Worm (Caenorhabditis elegans) whole organism, L3 larva: ENCODE data around the gene F55B12.10.

Experiments
- ceh-16 ChIP-seq: sonication (generic microtip); optimal IDR thresholded peaks from 2 replicates; lab custom pipeline; 2017; ENCODE audit warnings: missing biosample characterization, missing genetic modification characterization
- ceh-28 ChIP-seq: fragments of 150-350 bp; optimal IDR thresholded peaks from 2 replicates; lab custom pipeline; 2014; ENCODE audit warnings: missing biosample characterization, missing genetic modification reagents, missing genetic modification characterization
- ceh-82 ChIP-seq: fragments of 150-350 bp; optimal IDR thresholded peaks from 2 replicates; lab custom pipeline; 2014; ENCODE audit warnings: missing biosample characterization, missing genetic modification characterization
- ceh-9 ChIP-seq: sonication (generic microtip); optimal IDR thresholded peaks from 2 replicates; lab custom pipeline; 2018; ENCODE audit warnings: missing biosample characterization, missing genetic modification characterization
- daf-12 ChIP-seq: fragments of 150-350 bp; optimal IDR thresholded peaks from 2 replicates; lab custom pipeline; 2014; ENCODE audit warnings: missing biosample characterization, missing genetic modification reagents, missing genetic modification characterization
- egl-27 ChIP-seq: sonication (generic microtip); optimal IDR thresholded peaks from 4 replicates; lab custom pipeline; 2017; ENCODE audit warnings: missing biosample characterization, missing genetic modification reagents, missing genetic modification characterization
- egl-5 ChIP-seq: fragments of 150-350 bp; optimal IDR thresholded peaks from 2 replicates; lab custom pipeline; 2017; ENCODE audit warnings: missing biosample characterization, missing genetic modification reagents, missing genetic modification characterization, inconsistent platforms
- elt-1 ChIP-seq: fragments of 150-350 bp; optimal IDR thresholded peaks from 2 replicates; lab custom pipeline; 2014; ENCODE audit warnings: missing biosample characterization, missing genetic modification characterization
- elt-3 ChIP-seq, 3 experiments: fragments of 150-350 bp in 1 of 3; sonication (generic microtip) in 2 of 3; optimal IDR thresholded peaks; 2 replicates in 2 of 3; 4 replicates in 1 of 3; lab custom pipeline; 2014 to 2017; ENCODE audit warnings: missing biosample characterization in 3 of 3, missing genetic modification characterization in 3 of 3
- eor-1 ChIP-seq, 2 experiments: fragments of 150-350 bp; optimal IDR thresholded peaks; 2 replicates each; lab custom pipeline; 2014 to 2018; ENCODE audit warnings: missing biosample characterization in 2 of 2, missing genetic modification characterization in 2 of 2
- fkh-10 ChIP-seq: sonication (generic microtip); optimal IDR thresholded peaks from 2 replicates; lab custom pipeline; 2017; ENCODE audit warnings: missing biosample characterization, missing genetic modification reagents, missing genetic modification characterization
- fkh-2 ChIP-seq: fragments of 150-350 bp; optimal IDR thresholded peaks from 2 replicates; lab custom pipeline; 2014; ENCODE audit warnings: missing biosample characterization, missing genetic modification reagents, missing genetic modification characterization
- fos-1 ChIP-seq: fragments of 150-350 bp; optimal IDR thresholded peaks from 2 replicates; lab custom pipeline; 2014; ENCODE audit warnings: missing biosample characterization, missing genetic modification characterization
- hmg-11 ChIP-seq: sonication (generic microtip); optimal IDR thresholded peaks from 2 replicates; lab custom pipeline; 2016; ENCODE audit warnings: missing genetic modification characterization, missing compliant biosample characterization
- jun-1 ChIP-seq: fragments of 150-350 bp; optimal IDR thresholded peaks from 2 replicates; lab custom pipeline; 2014; ENCODE audit warnings: missing biosample characterization, missing genetic modification reagents, missing genetic modification characterization
- lin-15B ChIP-seq: fragments of 150-350 bp; optimal IDR thresholded peaks from 2 replicates; lab custom pipeline; 2014; ENCODE audit warnings: missing biosample characterization, missing genetic modification characterization
- lin-39 ChIP-seq: fragments of 150-350 bp; optimal IDR thresholded peaks from 2 replicates; lab custom pipeline; 2018; ENCODE audit warnings: missing biosample characterization, missing genetic modification reagents, missing genetic modification characterization
- lsy-12 ChIP-seq: sonication (generic microtip); optimal IDR thresholded peaks from 2 replicates; lab custom pipeline; 2016; ENCODE audit warnings: mild to moderate bottlenecking, missing genetic modification characterization, missing compliant biosample characterization
- mdl-1 ChIP-seq: fragments of 150-350 bp; optimal IDR thresholded peaks from 2 replicates; lab custom pipeline; 2014; ENCODE audit warnings: missing biosample characterization, missing genetic modification characterization
- mml-1 ChIP-seq: fragments of 150-350 bp; sonication (generic microtip); optimal IDR thresholded peaks from 3 replicates; lab custom pipeline; 2014; ENCODE audit warnings: missing biosample characterization, missing genetic modification characterization
- nhr-11 ChIP-seq: fragments of 150-350 bp; optimal IDR thresholded peaks from 2 replicates; lab custom pipeline; 2014; ENCODE audit warnings: missing biosample characterization, missing genetic modification characterization
- nhr-12 ChIP-seq: fragments of 150-350 bp; optimal IDR thresholded peaks from 2 replicates; lab custom pipeline; 2014; ENCODE audit warnings: missing biosample characterization, missing genetic modification characterization
- nhr-23 ChIP-seq: fragments of 150-350 bp; optimal IDR thresholded peaks from 2 replicates; lab custom pipeline; 2014; ENCODE audit warnings: missing biosample characterization, missing genetic modification reagents, missing genetic modification characterization
- nhr-237 ChIP-seq: fragments of 150-350 bp; optimal IDR thresholded peaks from 2 replicates; lab custom pipeline; 2014; ENCODE audit warnings: missing biosample characterization, missing genetic modification characterization
- nhr-25 ChIP-seq: sonication (generic microtip); optimal IDR thresholded peaks from 2 replicates; lab custom pipeline; 2017; ENCODE audit warnings: missing biosample characterization, missing genetic modification characterization
- nhr-67 ChIP-seq: fragments of 150-350 bp; optimal IDR thresholded peaks from 2 replicates; lab custom pipeline; 2014; ENCODE audit warnings: missing biosample characterization, missing genetic modification characterization
- nhr-76 ChIP-seq: fragments of 150-350 bp; sonication (generic microtip); optimal IDR thresholded peaks from 5 replicates; lab custom pipeline; 2014; ENCODE audit warnings: missing biosample characterization, missing genetic modification characterization
- nhr-77 ChIP-seq: fragments of 150-350 bp; optimal IDR thresholded peaks from 2 replicates; lab custom pipeline; 2014; ENCODE audit warnings: missing biosample characterization, missing genetic modification characterization
- pqm-1 ChIP-seq: fragments of 150-350 bp; optimal IDR thresholded peaks from 2 replicates; lab custom pipeline; 2017; ENCODE audit warnings: missing biosample characterization, missing genetic modification characterization, inconsistent platforms
- sea-2 ChIP-seq: fragments of 150-350 bp; sonication (generic microtip); optimal IDR thresholded peaks from 4 replicates; lab custom pipeline; 2014; ENCODE audit warnings: missing biosample characterization, missing genetic modification reagents, missing genetic modification characterization
- skn-1 ChIP-seq: fragments of 150-350 bp; optimal IDR thresholded peaks from 2 replicates; lab custom pipeline; 2014; ENCODE audit warnings: missing biosample characterization, missing genetic modification characterization
- snpc-4 ChIP-seq: fragments of 150-350 bp; optimal IDR thresholded peaks from 2 replicates; lab custom pipeline; 2014; ENCODE audit warnings: missing biosample characterization, missing genetic modification characterization
- tbx-2 ChIP-seq: sonication (generic microtip); optimal IDR thresholded peaks from 2 replicates; lab custom pipeline; 2016; ENCODE audit warnings: mild to moderate bottlenecking, missing genetic modification characterization, missing compliant biosample characterization
- unc-62 ChIP-seq: fragments of 150-350 bp; sonication (generic microtip); optimal IDR thresholded peaks from 4 replicates; lab custom pipeline; 2014; ENCODE audit warnings: missing biosample characterization, missing genetic modification reagents, missing genetic modification characterization
- zag-1 ChIP-seq: fragments of 150-350 bp; optimal IDR thresholded peaks from 2 replicates; lab custom pipeline; 2014; ENCODE audit warnings: missing biosample characterization, missing genetic modification characterization
- ztf-11 ChIP-seq: fragments of 150-350 bp; optimal IDR thresholded peaks from 2 replicates; lab custom pipeline; 2014; ENCODE audit warnings: missing biosample characterization, missing genetic modification characterization
- ztf-4 ChIP-seq: fragments of 150-350 bp; optimal IDR thresholded peaks from 2 replicates; lab custom pipeline; 2014; ENCODE audit warnings: missing biosample characterization, missing genetic modification characterization

Gene F55B12.10

DNA sequence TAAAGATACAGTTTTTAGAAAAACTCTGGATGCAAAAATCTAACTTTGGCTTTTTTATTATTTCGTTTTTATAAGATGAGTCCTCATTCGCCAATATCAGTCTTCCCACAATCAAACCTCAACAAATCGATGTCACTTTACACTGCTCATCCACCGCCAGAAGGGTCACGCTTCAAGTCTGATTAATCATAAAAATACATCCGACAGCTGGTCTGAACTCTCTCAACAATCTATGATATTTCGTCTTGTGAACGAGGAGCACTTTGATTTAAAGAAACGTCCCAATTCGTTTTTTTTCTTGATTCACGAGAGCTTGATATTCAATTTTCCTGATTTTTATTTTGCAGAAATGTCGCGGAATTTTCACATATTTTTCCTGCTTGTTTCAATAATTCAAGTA lies 11.6 kb upstream of the F55B12.10 start, which contains the start of gene nrf-5:
Gene nrf-5, plus strand, starts transcription at position 348 of the 400 bp plus-strand sequence.
- TF ChIP-seq ztf-11 (tag; lab: Kevin White, UChicago) (no peak), lin-15B (tag; lab: Kevin White, UChicago) (no peak), nhr-25 (tag; lab: Kevin White, UChicago) (no peak), egl-27 (no peak), egl-5 (no peak), lin-39 (tag; lab: Kevin White, UChicago) (no peak), mml-1 (no peak)

DNA sequence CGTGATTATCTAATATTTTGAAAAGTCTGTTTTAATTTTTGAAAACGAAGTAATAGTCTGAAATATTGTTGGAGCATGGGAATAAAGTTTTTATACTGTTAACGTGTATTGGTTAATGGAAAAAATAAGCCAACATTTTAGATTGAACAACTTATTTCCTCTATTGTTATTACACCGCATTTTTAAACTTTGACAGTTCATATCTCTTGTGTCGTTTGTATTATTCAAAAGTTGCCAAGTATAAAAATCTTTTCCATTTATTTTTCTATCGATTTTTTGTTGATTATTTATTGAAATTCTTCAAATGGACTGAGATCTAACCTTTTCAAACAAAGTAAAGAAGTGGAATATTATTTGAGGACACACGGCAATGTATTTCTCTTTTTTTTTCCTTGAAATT lies 8.7 kb upstream of the F55B12.10 start, which contains the start of gene str-165:
Gene str-165, plus strand, starts transcription at position 301 of the 400 bp plus-strand sequence.
- TF ChIP-seq tbx-2 (tag; lab: Kevin White, UChicago) (no peak), ztf-4 (tag; lab: Kevin White, UChicago) (no peak), eor-1 (tag; optimal IDR thresholded peaks at IDR 0.05; lab: Kevin White, UChicago) (no peak), egl-27 (no peak), sea-2 (GFP tag; lab: Kevin White, UChicago) (no peak), nhr-25 (tag; lab: Kevin White, UChicago) (no peak), ceh-9 (no peak), zag-1 (no peak), pqm-1 (tag; lab: Kevin White, UChicago) (no peak), nhr-67 (no peak), elt-3 (tag; optimal IDR thresholded peaks at IDR 0.05; lab: Kevin White, UChicago) (no peak), fos-1 (tag; lab: Kevin White, UChicago) (no peak), unc-62 (GFP tag; lab: Kevin White, UChicago) (no peak), hmg-11 (tag; lab: Kevin White, UChicago) (no peak), fkh-10 (GFP tag; lab: Kevin White, UChicago) (no peak), ceh-16 (tag; lab: Kevin White, UChicago) (no peak)

DNA sequence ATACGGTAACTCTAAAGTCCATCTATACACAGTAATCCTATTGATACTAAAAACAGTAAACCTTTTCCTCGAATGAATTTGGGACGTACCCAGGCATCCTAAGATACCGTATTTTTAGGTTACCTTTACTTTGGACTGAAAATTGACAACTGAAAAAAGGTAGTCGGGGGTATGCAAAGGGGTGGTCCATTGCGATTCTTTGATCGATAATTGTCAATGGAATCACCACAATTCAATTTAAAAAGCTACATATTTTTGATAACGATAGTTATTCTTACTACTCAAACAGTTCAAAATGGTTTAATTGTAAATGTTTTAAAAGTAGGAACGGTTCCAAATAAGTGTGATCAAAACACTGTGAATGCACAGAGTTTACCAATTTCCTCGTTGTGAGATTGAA lies 5.6 kb upstream of the F55B12.10 start, which contains the start of gene srx-129:
Gene srx-129, plus strand, starts transcription at position 301 of the 400 bp plus-strand sequence.
- no peak for TF ChIP-seq ceh-9
- TF ChIP-seq unc-62 (GFP tag; lab: Kevin White, UChicago) = no peak
- no peak for TF ChIP-seq jun-1 (tag; lab: Kevin White, UChicago)
- no peak for TF ChIP-seq elt-1 (tag; lab: Kevin White, UChicago)
- no peak for TF ChIP-seq fkh-2
- TF ChIP-seq skn-1 (tag; lab: Kevin White, UChicago) = no peak
- no peak for TF ChIP-seq nhr-77 (tag; lab: Kevin White, UChicago)
- TF ChIP-seq fkh-10 (GFP tag; lab: Kevin White, UChicago) = no peak
- TF ChIP-seq pqm-1 (tag; lab: Kevin White, UChicago) = no peak
- TF ChIP-seq nhr-12 (tag; lab: Kevin White, UChicago) = no peak
- no peak for TF ChIP-seq ztf-4 (tag; lab: Kevin White, UChicago)
- TF ChIP-seq nhr-76 (tag; lab: Kevin White, UChicago) = no peak

DNA sequence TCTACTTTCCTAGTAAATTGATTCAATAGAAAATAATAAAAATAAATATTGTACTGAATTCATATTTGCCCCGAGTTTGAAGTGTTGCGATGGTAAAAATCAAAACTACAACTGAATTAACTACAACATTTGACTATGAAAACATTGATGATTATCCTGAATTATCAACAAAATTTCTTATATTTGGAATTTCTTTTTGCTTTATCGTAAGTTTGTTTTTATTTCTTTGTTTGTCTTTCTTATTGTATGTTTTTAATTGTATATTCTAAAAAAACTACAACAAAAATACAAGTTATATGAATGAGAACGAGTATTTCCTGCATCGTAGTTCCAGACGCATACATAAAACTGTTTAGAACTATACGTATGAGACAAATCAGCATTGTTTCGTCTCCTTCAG lies 2.4 kb upstream of the F55B12.10 start, which contains the start of gene srx-128:
Gene srx-128, plus strand, starts transcription at position 301 of the 400 bp plus-strand sequence.
- TF ChIP-seq nhr-237 (tag; lab: Kevin White, UChicago) (no peak), nhr-67 (no peak), ztf-4 (tag; lab: Kevin White, UChicago) (no peak), nhr-76 (tag; lab: Kevin White, UChicago) (no peak), ceh-82 (tag; lab: Kevin White, UChicago) (no peak), mml-1 (no peak), mdl-1 (tag; lab: Kevin White, UChicago) (no peak), ceh-28 (tag; lab: Kevin White, UChicago) (no peak), daf-12 (tag; lab: Kevin White, UChicago) (no peak), nhr-11 (tag; lab: Kevin White, UChicago) (no peak), fkh-2 (no peak), ceh-16 (tag; lab: Kevin White, UChicago) (no peak), snpc-4 (no peak), lsy-12 (no peak), pqm-1 (tag; lab: Kevin White, UChicago) (no peak), nhr-23 (no peak)
